Worm (Caenorhabditis elegans) whole organism, L1 larva: Measurements from ENCODE around the gene fbxb-88.
"Not testable (repeated sequence)": the region's sequence is repeated elsewhere in the genome, so short reads cannot be mapped to it uniquely, and the experiment has no call there.

Source experiments
- C16A3.4 ChIP-seq: fragments of 150-350 bp; optimal IDR thresholded peaks from 2 replicates; lab custom pipeline; 2014; ENCODE audit warnings: missing biosample characterization, missing genetic modification characterization
- C34B4.2 ChIP-seq: sonication (generic microtip); optimal IDR thresholded peaks from 2 replicates; lab custom pipeline; 2017; ENCODE audit warnings: mild to moderate bottlenecking, missing genetic modification characterization, missing compliant biosample characterization
- F16B12.6 ChIP-seq: fragments of 150-350 bp; optimal IDR thresholded peaks from 2 replicates; lab custom pipeline; 2014; ENCODE audit warnings: missing biosample characterization, missing genetic modification characterization
- alr-1 ChIP-seq: fragments of 200-800 bp; sonication (Bioruptor generic); optimal IDR thresholded peaks from 2 replicates; lab custom pipeline; 2018; ENCODE audit warnings: borderline replicate concordance, mild to moderate bottlenecking, missing genetic modification characterization, missing compliant biosample characterization
- ama-1 ChIP-seq: fragments of 150-350 bp; optimal IDR thresholded peaks from 2 replicates; lab custom pipeline; 2014
- ceh-8 ChIP-seq: fragments of 200-800 bp; sonication (Bioruptor generic); optimal IDR thresholded peaks from 2 replicates; lab custom pipeline; 2018; ENCODE audit warnings: mild to moderate bottlenecking, missing genetic modification characterization, moderate library complexity, missing compliant biosample characterization
- ceh-90 ChIP-seq: sonication (generic microtip); optimal IDR thresholded peaks from 2 replicates; lab custom pipeline; 2016; ENCODE audit warnings: missing genetic modification characterization, missing compliant biosample characterization
- dpl-1 ChIP-seq, 3 experiments: fragments of 150-350 bp in 2 of 3; sonication (generic microtip) in 1 of 3; optimal IDR thresholded peaks; 2 replicates each; lab custom pipeline; 2014 to 2017; ENCODE audit warnings: missing biosample characterization in 3 of 3, missing genetic modification characterization in 3 of 3, missing genetic modification reagents in 3 of 3
- dsc-1 ChIP-seq: sonication (generic microtip); optimal IDR thresholded peaks from 2 replicates; lab custom pipeline; 2016; ENCODE audit warnings: mild to moderate bottlenecking, missing genetic modification characterization, missing compliant biosample characterization
- elt-3 ChIP-seq, 6 experiments: fragments of 150-350 bp in 1 of 6; sonication (generic microtip); optimal IDR thresholded peaks; 2 replicates each; lab custom pipeline; 2017 to 2018; ENCODE audit warnings: missing biosample characterization in 6 of 6, missing genetic modification characterization in 6 of 6, inconsistent platforms in 1 of 6
- ets-5 ChIP-seq: fragments of 200-800 bp; sonication (Bioruptor generic); IDR thresholded peaks from 2 replicates; pipeline ENCODE4 v1.3.6; 2022; ENCODE audit warnings: missing genetic modification characterization, missing compliant biosample characterization
- fkh-8 ChIP-seq: sonication (generic microtip); optimal IDR thresholded peaks from 2 replicates; lab custom pipeline; 2016; ENCODE audit warnings: mild to moderate bottlenecking, missing genetic modification characterization, missing compliant biosample characterization
- fos-1 ChIP-seq: fragments of 150-350 bp; optimal IDR thresholded peaks from 2 replicates; lab custom pipeline; 2014; ENCODE audit warnings: missing biosample characterization, missing genetic modification characterization
- grh-1 ChIP-seq: fragments of 200-800 bp; sonication (Bioruptor generic); IDR thresholded peaks from 2 replicates; pipeline ENCODE4 v1.3.6; 2022; ENCODE audit warnings: missing genetic modification reagents, missing genetic modification characterization, missing compliant biosample characterization
- hlh-17 ChIP-seq: fragments of 200-800 bp; sonication (Bioruptor generic); optimal IDR thresholded peaks from 2 replicates; lab custom pipeline; 2018; ENCODE audit warnings: missing genetic modification characterization, mild to moderate bottlenecking, missing compliant biosample characterization, moderate library complexity, borderline replicate concordance
- hlh-4 ChIP-seq: sonication (generic microtip); optimal IDR thresholded peaks from 2 replicates; lab custom pipeline; 2016; ENCODE audit warnings: mild to moderate bottlenecking, missing genetic modification characterization, missing compliant biosample characterization
- irx-1 ChIP-seq: sonication (generic microtip); optimal IDR thresholded peaks from 2 replicates; lab custom pipeline; 2016; ENCODE audit warnings: missing genetic modification characterization, missing compliant biosample characterization
- isw-1 ChIP-seq: fragments of 200-800 bp; sonication (Bioruptor generic); IDR thresholded peaks from 2 replicates; pipeline ENCODE4 v1.3.6; 2022; ENCODE audit warnings: missing genetic modification characterization, missing compliant biosample characterization
- jun-1 ChIP-seq: fragments of 150-350 bp; optimal IDR thresholded peaks from 2 replicates; lab custom pipeline; 2014; ENCODE audit warnings: missing biosample characterization, missing genetic modification reagents, missing genetic modification characterization
- lin-15B ChIP-seq: fragments of 150-350 bp; sonication (generic microtip); optimal IDR thresholded peaks from 3 replicates; lab custom pipeline; 2014; ENCODE audit warnings: missing biosample characterization, missing genetic modification characterization
- lin-35 ChIP-seq, 2 experiments: fragments of 150-350 bp; optimal IDR thresholded peaks; 2 replicates each; lab custom pipeline; 2014; ENCODE audit warnings: missing biosample characterization in 2 of 2, missing genetic modification characterization in 2 of 2, missing genetic modification reagents in 2 of 2
- lin-39 ChIP-seq: fragments of 150-350 bp; optimal IDR thresholded peaks from 2 replicates; lab custom pipeline; 2014; ENCODE audit warnings: missing biosample characterization, missing genetic modification reagents, missing genetic modification characterization
- mab-9 ChIP-seq: fragments of 200-800 bp; sonication (Bioruptor generic); IDR thresholded peaks from 2 replicates; pipeline ENCODE4 v1.3.6; 2022; ENCODE audit warnings: missing genetic modification reagents, missing genetic modification characterization, missing compliant biosample characterization
- mef-2 ChIP-seq: fragments of 150-350 bp; optimal IDR thresholded peaks from 2 replicates; lab custom pipeline; 2014; ENCODE audit warnings: missing biosample characterization, missing genetic modification characterization
- mep-1 ChIP-seq: fragments of 150-350 bp; optimal IDR thresholded peaks from 2 replicates; lab custom pipeline; 2014; ENCODE audit warnings: missing biosample characterization, missing genetic modification characterization
- nhr-12 ChIP-seq: sonication (generic microtip); optimal IDR thresholded peaks from 2 replicates; lab custom pipeline; 2017; ENCODE audit warnings: missing biosample characterization, missing genetic modification characterization
- nhr-237 ChIP-seq: fragments of 150-350 bp; optimal IDR thresholded peaks from 2 replicates; lab custom pipeline; 2014; ENCODE audit warnings: missing biosample characterization, missing genetic modification characterization
- nhr-71 ChIP-seq: sonication (generic microtip); optimal IDR thresholded peaks from 2 replicates; lab custom pipeline; 2016; ENCODE audit warnings: mild to moderate bottlenecking, missing genetic modification characterization, moderate library complexity, missing compliant biosample characterization
- nhr-76 ChIP-seq: sonication (generic microtip); optimal IDR thresholded peaks from 2 replicates; lab custom pipeline; 2017; ENCODE audit warnings: missing biosample characterization, missing genetic modification characterization
- nhr-77 ChIP-seq: fragments of 150-350 bp; optimal IDR thresholded peaks from 2 replicates; lab custom pipeline; 2014; ENCODE audit warnings: missing biosample characterization, missing genetic modification characterization
- nhr-84 ChIP-seq: sonication (generic microtip); optimal IDR thresholded peaks from 2 replicates; lab custom pipeline; 2017; ENCODE audit warnings: missing biosample characterization, missing genetic modification characterization
- nhr-90 ChIP-seq: sonication (generic microtip); optimal IDR thresholded peaks from 2 replicates; lab custom pipeline; 2016; ENCODE audit warnings: mild to moderate bottlenecking, missing genetic modification characterization, missing compliant biosample characterization; ENCODE audit not compliant: poor library complexity
- snu-23 ChIP-seq: sonication (generic microtip); optimal IDR thresholded peaks from 2 replicates; lab custom pipeline; 2016; ENCODE audit warnings: missing genetic modification characterization, missing compliant biosample characterization
- sptf-1 ChIP-seq: fragments of 150-350 bp; optimal IDR thresholded peaks from 2 replicates; lab custom pipeline; 2014; ENCODE audit warnings: missing biosample characterization, missing genetic modification characterization
- sup-37 ChIP-seq: fragments of 200-800 bp; sonication (Bioruptor generic); optimal IDR thresholded peaks from 2 replicates; lab custom pipeline; 2018; ENCODE audit warnings: mild to moderate bottlenecking, missing genetic modification characterization, missing compliant biosample characterization
- tbx-2 ChIP-seq: sonication (generic microtip); optimal IDR thresholded peaks from 2 replicates; lab custom pipeline; 2016; ENCODE audit warnings: missing genetic modification characterization, missing compliant biosample characterization
- unc-30 ChIP-seq: sonication (generic microtip); optimal IDR thresholded peaks from 2 replicates; lab custom pipeline; 2017; ENCODE audit warnings: missing biosample characterization, missing genetic modification characterization
- unc-62 ChIP-seq: fragments of 150-350 bp; optimal IDR thresholded peaks from 2 replicates; lab custom pipeline; 2014; ENCODE audit warnings: missing biosample characterization, missing genetic modification reagents, missing genetic modification characterization
- unc-86 ChIP-seq: sonication (generic microtip); optimal IDR thresholded peaks from 2 replicates; lab custom pipeline; 2016; ENCODE audit warnings: missing genetic modification characterization, missing compliant biosample characterization
- vab-15 ChIP-seq: sonication (generic microtip); optimal IDR thresholded peaks from 2 replicates; lab custom pipeline; 2017; ENCODE audit warnings: missing genotype, mild to moderate bottlenecking, missing genetic modification characterization, missing compliant biosample characterization
- zip-4 ChIP-seq: fragments of 200-800 bp; sonication (Bioruptor generic); optimal IDR thresholded peaks from 2 replicates; lab custom pipeline; 2018; ENCODE audit warnings: mild to moderate bottlenecking, missing genetic modification characterization, moderate library complexity, missing compliant biosample characterization

The fbxb-88 gene

ce11 chrII:4851594-4852106 lies 24.0 kb upstream of the fbxb-88 start, which contains the start of gene dnj-9 (continued):
- peak; percentile 85 for TF ChIP-seq mab-9 (GFP tag; lab: Robert Waterston, UW)
- peak; percentile 87 for TF ChIP-seq ama-1
- TF ChIP-seq sptf-1 (tag; lab: Kevin White, UChicago), result no peak
- TF ChIP-seq mef-2, result peak; percentile 44
- TF ChIP-seq grh-1 (GFP tag; lab: Robert Waterston, UW), result peak; percentile 95
- TF ChIP-seq ceh-8, result peak; percentile 93
- peak; percentile 57 for TF ChIP-seq ceh-90 (tag; lab: Kevin White, UChicago)
- peak; percentile 88 for TF ChIP-seq nhr-77 (tag; lab: Kevin White, UChicago)
- TF ChIP-seq tbx-2 (tag; lab: Kevin White, UChicago), result peak; percentile 97
- TF ChIP-seq snu-23, result peak; percentile 97
- TF ChIP-seq unc-86 (tag; lab: Kevin White, UChicago), result peak; percentile 94
- TF ChIP-seq lin-15B (tag; lab: Kevin White, UChicago), result peak; percentile 91
- TF ChIP-seq jun-1 (tag; lab: Kevin White, UChicago), result peak; percentile 92
- peak; percentile 97 for TF ChIP-seq nhr-90 (tag; lab: Kevin White, UChicago)
- TF ChIP-seq hlh-4, result peak; percentile 8
- peak; percentile 57 for TF ChIP-seq unc-30 (tag; lab: Kevin White, UChicago)
- peak; percentile 97 for TF ChIP-seq lin-39 (tag; lab: Kevin White, UChicago)
- peak in 3 of 6 experiments; percentile 50 to 90 (median 90) for TF ChIP-seq elt-3 (tag; optimal IDR thresholded peaks at IDR 0.05; lab: Kevin White, UChicago)
- peak; percentile 24 for TF ChIP-seq nhr-12 (tag; lab: Kevin White, UChicago)
- TF ChIP-seq C16A3.4 (tag; lab: Kevin White, UChicago), result peak; percentile 97
- peak; percentile 91 for TF ChIP-seq isw-1 (GFP tag; lab: Robert Waterston, UW)
- TF ChIP-seq mep-1 (tag; lab: Kevin White, UChicago), result peak; percentile 99
- no peak for TF ChIP-seq ets-5 (GFP tag; lab: Robert Waterston, UW)
- peak; percentile 93 for TF ChIP-seq irx-1
- peak; percentile 90 for TF ChIP-seq fos-1 (tag; lab: Kevin White, UChicago)
- no peak for TF ChIP-seq alr-1
- peak; percentile 89 for TF ChIP-seq zip-4 (GFP tag; lab: Kevin White, UChicago)
- TF ChIP-seq C34B4.2 (tag; lab: Kevin White, UChicago), result peak; percentile 39
- peak; percentile 65 for TF ChIP-seq nhr-237
- TF ChIP-seq F16B12.6 (tag; lab: Kevin White, UChicago), result peak; percentile 72
- peak; percentile 99 for TF ChIP-seq dpl-1 (GFP tag; optimal IDR thresholded peaks at IDR 0.05; lab: Kevin White, UChicago)
- TF ChIP-seq dsc-1 (tag; lab: Kevin White, UChicago), result peak; percentile 97
- TF ChIP-seq nhr-76 (tag; lab: Kevin White, UChicago), result no peak
- no peak for TF ChIP-seq unc-62 (GFP tag; lab: Kevin White, UChicago)
- TF ChIP-seq vab-15 (tag; lab: Kevin White, UChicago), result peak; percentile 45
- no peak for TF ChIP-seq hlh-17 (GFP tag; lab: Kevin White, UChicago)

ce11 chrII:4849885-4850284 lies 22.2 kb upstream of the fbxb-88 start, which contains the start of gene T23B7.3:
T23B7.3 (plus strand) TSS chrII:4850185.
- TF ChIP-seq alr-1, result no peak
- TF ChIP-seq fkh-8, result peak; percentile 25
- TF ChIP-seq lin-35 (GFP tag; optimal IDR thresholded peaks at IDR 0.05; lab: Kevin White, UChicago), result no peak
- TF ChIP-seq nhr-71, result peak; percentile 29
- TF ChIP-seq, all 84 proteins: peak for 2

ce11 chrII:4842143-4842658 lies 14.5 kb upstream of the fbxb-88 start, which contains the start of the genes T23B7.2 and nspd-4:
T23B7.2 (minus strand) TSS chrII:4842243.
nspd-4 (plus strand) TSS chrII:4842608.
- not testable (repeated sequence) for TF ChIP-seq nhr-84 (tag; lab: Kevin White, UChicago); sup-37 (GFP tag; lab: Kevin White, UChicago); ceh-8
